Worm (Caenorhabditis elegans) whole organism, L4/young adult: ENCODE data around the gene lcmt-1.

Experiments
- W03F9.2 ChIP-seq: fragments of 150-350 bp; optimal IDR thresholded peaks from 2 replicates; lab custom pipeline; 2014; ENCODE audit warnings: missing biosample characterization, missing genetic modification characterization
- him-1 ChIP-seq: sonication (generic microtip); optimal IDR thresholded peaks from 2 replicates; lab custom pipeline; 2016; ENCODE audit warnings: missing genotype, missing genetic modification reagents, missing genetic modification characterization, missing compliant biosample characterization

DNA sequence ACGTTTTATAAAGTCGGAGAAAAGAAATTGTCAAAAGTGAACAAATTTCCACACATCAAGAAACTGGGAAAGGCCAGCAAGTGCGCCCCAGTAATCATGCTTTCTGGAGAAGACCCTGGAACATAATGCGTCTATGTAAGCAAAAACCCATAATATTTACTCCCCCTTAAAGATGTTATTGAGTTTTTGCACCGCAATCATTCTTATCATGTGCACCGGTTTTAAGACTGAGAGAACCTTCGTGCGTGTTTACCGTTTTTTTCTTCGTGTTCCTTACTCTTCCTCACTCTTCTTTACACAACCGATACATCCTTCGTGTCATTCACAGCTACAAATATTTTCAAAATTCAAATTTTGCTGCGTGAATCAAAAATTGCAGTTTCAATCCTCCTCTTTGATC lies 29.6 kb downstream of the lcmt-1 start:
- TF ChIP-seq him-1: no peak
- TF ChIP-seq W03F9.2 (tag; lab: Kevin White, UChicago): no peak
